Worm (Caenorhabditis elegans) whole organism, L2 larva: Measurements from ENCODE around the gene W04B5.8.

Experiments
- ZK546.5 ChIP-seq: sonication (generic microtip); optimal IDR thresholded peaks from 2 replicates; lab custom pipeline; 2017; ENCODE audit warnings: missing biosample characterization, missing genetic modification characterization
- elt-3 ChIP-seq: sonication (generic microtip); optimal IDR thresholded peaks from 2 replicates; lab custom pipeline; 2017; ENCODE audit warnings: missing biosample characterization, missing genetic modification characterization

- no peak for TF ChIP-seq ZK546.5
- no peak for TF ChIP-seq elt-3 (tag; lab: Kevin White, UChicago)
Measured at ce11 chrIII:2471855-2472254, 45.7 kb downstream of the W04B5.8 start.
